Worm (Caenorhabditis elegans) whole organism, early embryonic: ENCODE measurements around the gene Y22D7AL.15.

Experiments used
- F13C5.2 ChIP-seq: sonication (generic microtip); optimal IDR thresholded peaks from 2 replicates; lab custom pipeline; 2017; ENCODE audit warnings: mild to moderate bottlenecking, missing genetic modification characterization, inconsistent platforms, missing compliant biosample characterization
- ama-1 ChIP-seq: fragments of 150-350 bp; optimal IDR thresholded peaks from 2 replicates; lab custom pipeline; 2014

ce11 chrIII:1662405-1662804, 2.7 kb upstream of the Y22D7AL.15 start:
- no peak for TF ChIP-seq ama-1
- no peak for TF ChIP-seq F13C5.2 (tag; lab: Kevin White, UChicago)
